Worm (Caenorhabditis elegans) whole organism, early embryonic: ENCODE results near the gene dep-1.

Source experiments
- F13C5.2 ChIP-seq: sonication (generic microtip); optimal IDR thresholded peaks from 2 replicates; lab custom pipeline; 2017; ENCODE audit warnings: mild to moderate bottlenecking, missing genetic modification characterization, inconsistent platforms, missing compliant biosample characterization
- ama-1 ChIP-seq: fragments of 150-350 bp; optimal IDR thresholded peaks from 2 replicates; lab custom pipeline; 2014
- ceh-36 ChIP-seq: sonication (generic microtip); optimal IDR thresholded peaks from 2 replicates; lab custom pipeline; 2016; ENCODE audit warnings: missing genetic modification characterization, inconsistent platforms, missing compliant biosample characterization
- ets-7 ChIP-seq: sonication (generic microtip); optimal IDR thresholded peaks from 2 replicates; lab custom pipeline; 2016; ENCODE audit warnings: missing genotype, missing genetic modification characterization, missing compliant biosample characterization
- flt-1 ChIP-seq: fragments of 200-800 bp; sonication (Bioruptor generic); IDR thresholded peaks from 2 replicates; pipeline ENCODE4 v1.3.6; 2022; ENCODE audit warnings: missing genetic modification characterization, missing compliant biosample characterization
- hmg-4 ChIP-seq: fragments of 200-800 bp; sonication (Bioruptor generic); optimal IDR thresholded peaks from 2 replicates; lab custom pipeline; 2018; ENCODE audit warnings: mild to moderate bottlenecking, missing genetic modification characterization, missing compliant biosample characterization
- sea-1 ChIP-seq: fragments of 200-800 bp; sonication (Bioruptor generic); conservative IDR thresholded peaks from 2 replicates; pipeline ENCODE4 v1.3.6; 2022; ENCODE audit warnings: missing genetic modification characterization, missing compliant biosample characterization
- tbx-37 ChIP-seq: fragments of 200-800 bp; sonication (Bioruptor generic); conservative IDR thresholded peaks from 2 replicates; pipeline ENCODE4 v1.3.6; 2022; ENCODE audit warnings: missing genetic modification reagents, missing genetic modification characterization, missing compliant biosample characterization
- tra-4 ChIP-seq: sonication (generic microtip); optimal IDR thresholded peaks from 2 replicates; lab custom pipeline; 2017; ENCODE audit warnings: missing genetic modification characterization, missing compliant biosample characterization

DNA sequence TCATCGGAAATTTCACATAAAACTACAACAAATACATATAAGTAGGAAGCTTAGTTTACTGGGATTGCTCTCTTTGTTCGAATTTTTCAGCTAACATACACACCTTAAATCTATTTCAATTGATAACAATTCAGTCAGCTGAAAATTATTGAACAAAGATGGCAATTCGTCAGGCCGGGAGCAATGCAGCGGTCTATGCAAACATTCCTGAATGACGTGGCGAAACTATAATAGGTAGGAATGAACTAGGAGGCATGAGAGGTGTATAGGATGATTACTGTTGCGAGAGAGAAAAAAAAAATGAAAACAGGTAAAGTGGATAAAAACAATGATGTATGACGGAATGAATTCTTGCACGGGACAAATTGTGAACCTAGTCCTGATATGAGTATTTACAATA, 22.5 kb upstream of the dep-1 start:
- no peak for TF ChIP-seq F13C5.2 (tag; lab: Kevin White, UChicago)
- no peak for TF ChIP-seq ets-7 (tag; lab: Kevin White, UChicago)
- no peak for TF ChIP-seq tra-4 (tag; lab: Kevin White, UChicago)
- TF ChIP-seq ama-1 = no peak
- no peak for TF ChIP-seq sea-1
- no peak for TF ChIP-seq hmg-4 (GFP tag; lab: Kevin White, UChicago)
- TF ChIP-seq tbx-37 (GFP tag; lab: Robert Waterston, UW) = no peak
- no peak for TF ChIP-seq flt-1 (GFP tag; lab: Robert Waterston, UW)
- no peak for TF ChIP-seq ceh-36 (tag; lab: Kevin White, UChicago)
